Worm (Caenorhabditis elegans): ENCODE results near the gene Y19D2B.2.
"Not testable (repeated sequence)": the region's sequence is repeated elsewhere in the genome, so short reads cannot be mapped to it uniquely, and the experiment has no call there.

DNA sequence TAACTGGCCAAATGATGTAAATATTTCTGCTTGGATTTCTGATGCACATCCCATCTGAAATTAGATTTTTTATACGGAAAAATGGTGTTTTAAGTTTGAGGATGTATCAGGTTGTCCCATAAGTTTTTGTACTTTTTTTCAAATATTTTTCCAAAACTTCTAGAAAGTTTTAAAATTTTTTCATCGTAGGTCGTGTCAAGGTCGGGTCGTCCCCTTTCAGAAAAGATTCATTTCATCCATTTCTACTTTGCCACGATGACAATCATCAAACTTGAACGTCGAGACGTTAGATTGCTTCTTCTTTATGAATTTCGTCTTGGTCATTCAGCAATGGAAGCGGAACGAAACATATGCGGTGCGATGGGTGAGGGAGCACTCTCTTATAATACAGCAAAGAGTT lies 19.7 kb upstream of the Y19D2B.2 start, which contains the start of gene sra-12:
- not testable (repeated sequence) for TF ChIP-seq ceh-14 (tag; optimal IDR thresholded peaks at IDR 0.05); rnt-1 (tag; optimal IDR thresholded peaks at IDR 0.05); pat-9 (tag; optimal IDR thresholded peaks at IDR 0.05); pax-1 (tag; optimal IDR thresholded peaks at IDR 0.05); pqm-1 (tag; optimal IDR thresholded peaks at IDR 0.05); fkh-10 (GFP tag; optimal IDR thresholded peaks at IDR 0.05); Y22D7AL.16 (tag; optimal IDR thresholded peaks at IDR 0.05); ahr-1 (tag; optimal IDR thresholded peaks at IDR 0.05); ama-1 (optimal IDR thresholded peaks at IDR 0.05); ceh-6 (GFP tag; optimal IDR thresholded peaks at IDR 0.05); ets-4 (tag; optimal IDR thresholded peaks at IDR 0.05); pha-4 (tag; optimal IDR thresholded peaks at IDR 0.05); nhr-232 (tag; optimal IDR thresholded peaks at IDR 0.05); C38D4.7 (GFP tag; optimal IDR thresholded peaks at IDR 0.05)
